Worm (Caenorhabditis elegans) whole organism, L3 larva: ENCODE results near the gene acbp-6.
A peak's percentile ranks its signal among the peaks of the same experiment; 100 is the strongest.

Experiments
- ZK546.5 ChIP-seq: sonication (generic microtip); optimal IDR thresholded peaks from 2 replicates; lab custom pipeline; 2017; ENCODE audit warnings: missing biosample characterization, missing genetic modification characterization
- aly-2 ChIP-seq: fragments of 150-350 bp; optimal IDR thresholded peaks from 2 replicates; lab custom pipeline; 2014; ENCODE audit warnings: missing biosample characterization, missing genetic modification characterization
- ama-1 ChIP-seq: fragments of 150-350 bp; optimal IDR thresholded peaks from 2 replicates; lab custom pipeline; 2018
- ceh-16 ChIP-seq: sonication (generic microtip); optimal IDR thresholded peaks from 2 replicates; lab custom pipeline; 2017; ENCODE audit warnings: missing biosample characterization, missing genetic modification characterization
- ceh-28 ChIP-seq: fragments of 150-350 bp; optimal IDR thresholded peaks from 2 replicates; lab custom pipeline; 2014; ENCODE audit warnings: missing biosample characterization, missing genetic modification reagents, missing genetic modification characterization
- ceh-82 ChIP-seq: fragments of 150-350 bp; optimal IDR thresholded peaks from 2 replicates; lab custom pipeline; 2014; ENCODE audit warnings: missing biosample characterization, missing genetic modification characterization
- daf-12 ChIP-seq: fragments of 150-350 bp; optimal IDR thresholded peaks from 2 replicates; lab custom pipeline; 2014; ENCODE audit warnings: missing biosample characterization, missing genetic modification reagents, missing genetic modification characterization
- egl-5 ChIP-seq: fragments of 150-350 bp; optimal IDR thresholded peaks from 2 replicates; lab custom pipeline; 2017; ENCODE audit warnings: missing biosample characterization, missing genetic modification reagents, missing genetic modification characterization, inconsistent platforms
- elt-1 ChIP-seq: fragments of 150-350 bp; optimal IDR thresholded peaks from 2 replicates; lab custom pipeline; 2014; ENCODE audit warnings: missing biosample characterization, missing genetic modification characterization
- elt-2 ChIP-seq: sonication (generic microtip); optimal IDR thresholded peaks from 2 replicates; lab custom pipeline; 2016; ENCODE audit warnings: missing genetic modification reagents, mild to moderate bottlenecking, missing genetic modification characterization, missing compliant biosample characterization
- elt-3 ChIP-seq, 3 experiments: fragments of 150-350 bp in 1 of 3; sonication (generic microtip) in 2 of 3; optimal IDR thresholded peaks; 2 replicates in 2 of 3; 4 replicates in 1 of 3; lab custom pipeline; 2014 to 2017; ENCODE audit warnings: missing biosample characterization in 3 of 3, missing genetic modification characterization in 3 of 3
- eor-1 ChIP-seq, 2 experiments: fragments of 150-350 bp; optimal IDR thresholded peaks; 2 replicates each; lab custom pipeline; 2014 to 2018; ENCODE audit warnings: missing biosample characterization in 2 of 2, missing genetic modification characterization in 2 of 2
- fkh-10 ChIP-seq: sonication (generic microtip); optimal IDR thresholded peaks from 2 replicates; lab custom pipeline; 2017; ENCODE audit warnings: missing biosample characterization, missing genetic modification reagents, missing genetic modification characterization
- fos-1 ChIP-seq: fragments of 150-350 bp; optimal IDR thresholded peaks from 2 replicates; lab custom pipeline; 2014; ENCODE audit warnings: missing biosample characterization, missing genetic modification characterization
- hmg-11 ChIP-seq: sonication (generic microtip); optimal IDR thresholded peaks from 2 replicates; lab custom pipeline; 2016; ENCODE audit warnings: missing genetic modification characterization, missing compliant biosample characterization
- lin-15B ChIP-seq: fragments of 150-350 bp; optimal IDR thresholded peaks from 2 replicates; lab custom pipeline; 2014; ENCODE audit warnings: missing biosample characterization, missing genetic modification characterization
- lin-39 ChIP-seq: fragments of 150-350 bp; optimal IDR thresholded peaks from 2 replicates; lab custom pipeline; 2018; ENCODE audit warnings: missing biosample characterization, missing genetic modification reagents, missing genetic modification characterization
- lsy-12 ChIP-seq: sonication (generic microtip); optimal IDR thresholded peaks from 2 replicates; lab custom pipeline; 2016; ENCODE audit warnings: mild to moderate bottlenecking, missing genetic modification characterization, missing compliant biosample characterization
- mdl-1 ChIP-seq: fragments of 150-350 bp; optimal IDR thresholded peaks from 2 replicates; lab custom pipeline; 2014; ENCODE audit warnings: missing biosample characterization, missing genetic modification characterization
- mml-1 ChIP-seq: fragments of 150-350 bp; sonication (generic microtip); optimal IDR thresholded peaks from 3 replicates; lab custom pipeline; 2014; ENCODE audit warnings: missing biosample characterization, missing genetic modification characterization
- nfya-1 ChIP-seq: sonication (generic microtip); optimal IDR thresholded peaks from 2 replicates; lab custom pipeline; 2017; ENCODE audit warnings: missing genetic modification characterization, mild to moderate bottlenecking, missing compliant biosample characterization, antibody characterized with exemption, moderate library complexity; ENCODE audit not compliant: insufficient read depth
- nhr-11 ChIP-seq: fragments of 150-350 bp; optimal IDR thresholded peaks from 2 replicates; lab custom pipeline; 2014; ENCODE audit warnings: missing biosample characterization, missing genetic modification characterization
- nhr-12 ChIP-seq: fragments of 150-350 bp; optimal IDR thresholded peaks from 2 replicates; lab custom pipeline; 2014; ENCODE audit warnings: missing biosample characterization, missing genetic modification characterization
- nhr-23 ChIP-seq: fragments of 150-350 bp; optimal IDR thresholded peaks from 2 replicates; lab custom pipeline; 2014; ENCODE audit warnings: missing biosample characterization, missing genetic modification reagents, missing genetic modification characterization
- nhr-237 ChIP-seq: fragments of 150-350 bp; optimal IDR thresholded peaks from 2 replicates; lab custom pipeline; 2014; ENCODE audit warnings: missing biosample characterization, missing genetic modification characterization
- nhr-25 ChIP-seq: sonication (generic microtip); optimal IDR thresholded peaks from 2 replicates; lab custom pipeline; 2017; ENCODE audit warnings: missing biosample characterization, missing genetic modification characterization
- nhr-28 ChIP-seq: fragments of 150-350 bp; optimal IDR thresholded peaks from 2 replicates; lab custom pipeline; 2014; ENCODE audit warnings: missing biosample characterization, missing genetic modification characterization
- nhr-43 ChIP-seq: sonication (generic microtip); optimal IDR thresholded peaks from 2 replicates; lab custom pipeline; 2016; ENCODE audit warnings: mild to moderate bottlenecking, missing genetic modification characterization, missing compliant biosample characterization; ENCODE audit not compliant: poor library complexity, severe bottlenecking
- nhr-67 ChIP-seq: fragments of 150-350 bp; optimal IDR thresholded peaks from 2 replicates; lab custom pipeline; 2014; ENCODE audit warnings: missing biosample characterization, missing genetic modification characterization
- nhr-76 ChIP-seq: fragments of 150-350 bp; sonication (generic microtip); optimal IDR thresholded peaks from 5 replicates; lab custom pipeline; 2014; ENCODE audit warnings: missing biosample characterization, missing genetic modification characterization
- nhr-77 ChIP-seq: fragments of 150-350 bp; optimal IDR thresholded peaks from 2 replicates; lab custom pipeline; 2014; ENCODE audit warnings: missing biosample characterization, missing genetic modification characterization
- pha-4 ChIP-seq: fragments of 150-350 bp; optimal IDR thresholded peaks from 2 replicates; lab custom pipeline; 2014; ENCODE audit warnings: missing biosample characterization, missing genetic modification reagents, missing genetic modification characterization
- pqm-1 ChIP-seq: fragments of 150-350 bp; optimal IDR thresholded peaks from 2 replicates; lab custom pipeline; 2017; ENCODE audit warnings: missing biosample characterization, missing genetic modification characterization, inconsistent platforms
- sea-2 ChIP-seq: fragments of 150-350 bp; sonication (generic microtip); optimal IDR thresholded peaks from 4 replicates; lab custom pipeline; 2014; ENCODE audit warnings: missing biosample characterization, missing genetic modification reagents, missing genetic modification characterization
- snpc-4 ChIP-seq: fragments of 150-350 bp; optimal IDR thresholded peaks from 2 replicates; lab custom pipeline; 2014; ENCODE audit warnings: missing biosample characterization, missing genetic modification characterization
- tbx-2 ChIP-seq: sonication (generic microtip); optimal IDR thresholded peaks from 2 replicates; lab custom pipeline; 2016; ENCODE audit warnings: mild to moderate bottlenecking, missing genetic modification characterization, missing compliant biosample characterization
- unc-39 ChIP-seq: sonication (generic microtip); optimal IDR thresholded peaks from 4 replicates; lab custom pipeline; 2017; ENCODE audit warnings: missing biosample characterization, missing genetic modification characterization
- unc-62 ChIP-seq: fragments of 150-350 bp; sonication (generic microtip); optimal IDR thresholded peaks from 4 replicates; lab custom pipeline; 2014; ENCODE audit warnings: missing biosample characterization, missing genetic modification reagents, missing genetic modification characterization
- zag-1 ChIP-seq: fragments of 150-350 bp; optimal IDR thresholded peaks from 2 replicates; lab custom pipeline; 2014; ENCODE audit warnings: missing biosample characterization, missing genetic modification characterization
- ztf-11 ChIP-seq: fragments of 150-350 bp; optimal IDR thresholded peaks from 2 replicates; lab custom pipeline; 2014; ENCODE audit warnings: missing biosample characterization, missing genetic modification characterization

acbp-6 gene

ce11 chrII:11966602-11967001 lies 6.9 kb downstream of the acbp-6 start, which contains the start of gene rab-7:
rab-7 (minus strand) TSS chrII:11966931.
- TF ChIP-seq nhr-12 (tag; lab: Kevin White, UChicago) = no peak
- no peak for TF ChIP-seq tbx-2 (tag; lab: Kevin White, UChicago)
- TF ChIP-seq pha-4 (tag; lab: Kevin White, UChicago) = peak; percentile 1
- no peak for TF ChIP-seq hmg-11 (tag; lab: Kevin White, UChicago)
- TF ChIP-seq elt-2 (tag; lab: Kevin White, UChicago) = peak; percentile 37
- peak; percentile 71 for TF ChIP-seq ama-1
- TF ChIP-seq pqm-1 = peak; percentile 7
- TF ChIP-seq sea-2 (GFP tag; lab: Kevin White, UChicago) = no peak
- no peak for TF ChIP-seq ztf-11 (tag; lab: Kevin White, UChicago)

ce11 chrII:11964847-11965246 lies 8.7 kb downstream of the acbp-6 start:
- TF ChIP-seq ama-1 (peak; percentile 65), lsy-12 (peak; percentile 10), pqm-1 (no peak), nhr-25 (no peak), fos-1 (tag; lab: Kevin White, UChicago) (no peak), aly-2 (tag; lab: Kevin White, UChicago) (no peak), snpc-4 (tag; lab: Kevin White, UChicago) (no peak)

ce11 chrII:11963132-11963630 lies 10.4 kb downstream of the acbp-6 start:
- TF ChIP-seq aly-2 (tag; lab: Kevin White, UChicago) (no peak), fos-1 (tag; lab: Kevin White, UChicago) (no peak), nhr-23 (tag; lab: Kevin White, UChicago) (no peak), pqm-1 (no peak), egl-5 (tag; lab: Kevin White, UChicago) (no peak), nfya-1 (tag; lab: Kevin White, UChicago) (peak; percentile 79)
- TF ChIP-seq, all 47 proteins: peak for 1

DNA sequence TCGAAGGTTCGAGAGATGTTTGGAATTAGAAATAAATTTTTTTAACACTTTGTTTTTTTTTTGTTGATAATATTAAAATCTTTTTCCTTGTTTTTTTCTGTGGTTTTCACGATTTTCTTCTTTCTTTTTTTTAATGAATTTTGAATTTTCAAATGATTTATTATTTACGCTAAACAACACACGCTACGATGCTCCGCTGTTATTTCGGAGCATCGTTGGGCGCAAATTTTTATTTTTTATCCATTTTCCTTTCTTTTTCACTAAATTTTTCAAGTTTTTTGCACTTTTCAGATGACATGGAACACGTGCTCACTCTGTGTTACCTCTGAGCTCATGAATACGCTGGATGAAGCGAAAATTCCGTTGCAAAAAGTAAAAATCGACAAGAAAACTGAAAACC lies 11.4 kb downstream of the acbp-6 start, which contains the start of the genes W03C9.1 and W03C9.2:
W03C9.1 (minus strand) TSS at position 46 of the 400 bp plus-strand sequence.
W03C9.2 (plus strand) TSS at position 286 of the 400 bp plus-strand sequence.
- TF ChIP-seq lin-39 (tag; lab: Kevin White, UChicago) (no peak), lsy-12 (no peak), lin-15B (tag; lab: Kevin White, UChicago) (peak; percentile 11)

DNA sequence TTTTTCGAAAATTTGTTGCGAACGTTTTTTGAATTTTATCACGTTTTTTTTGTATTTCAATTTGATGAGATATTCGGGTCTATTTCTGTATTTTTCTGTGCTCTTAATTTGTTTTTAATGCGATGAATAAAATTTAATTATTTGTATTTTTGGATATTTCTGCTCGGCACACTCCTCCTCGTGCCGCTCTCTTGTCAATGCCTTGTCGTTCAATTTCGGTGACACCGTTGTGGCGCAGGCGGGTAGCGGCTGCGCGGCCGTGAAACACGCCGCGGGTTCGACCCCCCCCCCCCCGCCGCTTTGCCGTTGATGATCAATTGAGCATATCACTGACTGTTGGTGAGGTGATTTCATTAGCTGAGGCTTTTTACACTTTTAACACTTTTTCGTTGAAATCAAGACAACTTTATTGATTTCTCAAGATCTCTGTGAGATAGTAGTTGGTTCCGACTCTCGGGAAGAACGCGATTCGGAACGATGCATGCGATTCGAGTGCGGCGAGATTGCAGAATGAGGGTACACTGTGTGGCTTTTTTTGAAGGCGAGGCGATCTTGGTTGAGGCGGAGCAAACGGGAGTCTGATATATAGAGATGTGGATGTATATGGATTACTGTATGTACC lies 12.8 kb downstream of the acbp-6 start:
- TF ChIP-seq elt-2 (tag; lab: Kevin White, UChicago) = peak; percentile 57
- no peak for TF ChIP-seq zag-1 (tag; lab: Kevin White, UChicago)
- no peak for TF ChIP-seq ceh-16 (tag; lab: Kevin White, UChicago)
- TF ChIP-seq elt-1 (tag; lab: Kevin White, UChicago) = no peak
- no peak for TF ChIP-seq ama-1
- peak; percentile 16 for TF ChIP-seq lin-15B (tag; lab: Kevin White, UChicago)
- TF ChIP-seq nhr-77 (tag; lab: Kevin White, UChicago) = no peak
- no peak for TF ChIP-seq pqm-1
- no peak for TF ChIP-seq ztf-11 (tag; lab: Kevin White, UChicago)
- TF ChIP-seq hmg-11 (tag; lab: Kevin White, UChicago) = peak; percentile 93
- TF ChIP-seq eor-1 (tag; optimal IDR thresholded peaks at IDR 0.05; lab: Kevin White, UChicago) = no peak
- TF ChIP-seq unc-39 (tag; lab: Kevin White, UChicago) = no peak
- no peak for TF ChIP-seq nhr-237 (tag; lab: Kevin White, UChicago)
- TF ChIP-seq mdl-1 = no peak
- TF ChIP-seq nhr-67 (tag; lab: Kevin White, UChicago) = no peak
- peak; percentile 73 for TF ChIP-seq pha-4 (tag; lab: Kevin White, UChicago)
- TF ChIP-seq lin-39 (tag; lab: Kevin White, UChicago) = peak; percentile 89
- TF ChIP-seq nhr-25 = no peak
- TF ChIP-seq lsy-12 = peak; percentile 88
- no peak for TF ChIP-seq fkh-10 (GFP tag; lab: Kevin White, UChicago)
- TF ChIP-seq mml-1 (tag; lab: Kevin White, UChicago) = no peak
- TF ChIP-seq snpc-4 (tag; lab: Kevin White, UChicago) = peak; percentile 38
- peak in 1 of 3 experiments; percentile 31 for TF ChIP-seq elt-3 (tag; optimal IDR thresholded peaks at IDR 0.05; lab: Kevin White, UChicago)
- TF ChIP-seq ZK546.5 (tag; lab: Kevin White, UChicago) = no peak
- TF ChIP-seq nhr-28 (tag; lab: Kevin White, UChicago) = no peak
- TF ChIP-seq nhr-76 (tag; lab: Kevin White, UChicago) = peak; percentile 15
- no peak for TF ChIP-seq nhr-12 (tag; lab: Kevin White, UChicago)
- peak; percentile 36 for TF ChIP-seq ceh-28 (tag; lab: Kevin White, UChicago)
- peak; percentile 80 for TF ChIP-seq tbx-2 (tag; lab: Kevin White, UChicago)
- TF ChIP-seq daf-12 (tag; lab: Kevin White, UChicago) = no peak
- no peak for TF ChIP-seq egl-5 (tag; lab: Kevin White, UChicago)
- TF ChIP-seq nhr-43 (tag; lab: Kevin White, UChicago) = peak; percentile 55
- TF ChIP-seq ceh-82 (tag; lab: Kevin White, UChicago) = peak; percentile 36
- no peak for TF ChIP-seq unc-62
- no peak for TF ChIP-seq aly-2 (tag; lab: Kevin White, UChicago)
- TF ChIP-seq nhr-11 (tag; lab: Kevin White, UChicago) = no peak
- TF ChIP-seq sea-2 (GFP tag; lab: Kevin White, UChicago) = peak; percentile 66
- TF ChIP-seq fos-1 (tag; lab: Kevin White, UChicago) = no peak
